Worm (Caenorhabditis elegans) whole organism, young adult: ENCODE results near the gene fbxc-44.

Source experiments
- B0019.2 ChIP-seq: fragments of 200-800 bp; sonication (Bioruptor generic); conservative IDR thresholded peaks from 2 replicates; pipeline ENCODE4 v1.3.6; 2022; ENCODE audit warnings: missing genetic modification reagents, missing genetic modification characterization, missing compliant biosample characterization
- B0261.1 ChIP-seq: sonication (generic microtip); optimal IDR thresholded peaks from 2 replicates; lab custom pipeline; 2016; ENCODE audit warnings: mild to moderate bottlenecking, missing genetic modification characterization, moderate library complexity, missing compliant biosample characterization
- B0336.3 ChIP-seq: fragments of 200-800 bp; sonication (Bioruptor generic); IDR thresholded peaks from 2 replicates; pipeline ENCODE4 v1.3.6; 2022; ENCODE audit warnings: missing genetic modification characterization, missing compliant biosample characterization
- F10E7.11 ChIP-seq: sonication (generic microtip); optimal IDR thresholded peaks from 2 replicates; lab custom pipeline; 2017; ENCODE audit warnings: mild to moderate bottlenecking, missing genetic modification characterization, moderate library complexity, missing compliant biosample characterization
- F33H1.4 ChIP-seq: fragments of 200-800 bp; sonication (Bioruptor generic); IDR thresholded peaks from 2 replicates; pipeline ENCODE4 v1.3.6; 2022; ENCODE audit warnings: missing genetic modification reagents, missing genetic modification characterization, missing compliant biosample characterization
- F39B2.1 ChIP-seq: fragments of 200-800 bp; sonication (Bioruptor generic); IDR thresholded peaks from 2 replicates; pipeline ENCODE4 v1.3.6; 2022; ENCODE audit warnings: missing genetic modification reagents, missing genetic modification characterization, missing compliant biosample characterization
- F49E8.2 ChIP-seq: sonication (generic microtip); optimal IDR thresholded peaks from 3 replicates; lab custom pipeline; 2017; ENCODE audit warnings: missing genetic modification characterization, mild to moderate bottlenecking, missing compliant biosample characterization, antibody characterized with exemption, moderate library complexity; ENCODE audit not compliant: insufficient read depth
- K11D2.4 ChIP-seq: fragments of 200-800 bp; sonication (Bioruptor generic); IDR thresholded peaks from 2 replicates; pipeline ENCODE4 v1.3.6; 2022; ENCODE audit warnings: missing genetic modification reagents, missing genetic modification characterization, missing compliant biosample characterization
- K12H6.12 ChIP-seq: fragments of 200-800 bp; sonication (Bioruptor generic); optimal IDR thresholded peaks from 2 replicates; lab custom pipeline; 2018; ENCODE audit warnings: mild to moderate bottlenecking, missing genetic modification characterization, missing compliant biosample characterization
- T07F8.4 ChIP-seq: sonication (generic microtip); optimal IDR thresholded peaks from 2 replicates; lab custom pipeline; 2016; ENCODE audit warnings: mild to moderate bottlenecking, missing genetic modification characterization, moderate library complexity, missing compliant biosample characterization
- Y53F4B.3 ChIP-seq: fragments of 200-800 bp; sonication (Bioruptor generic); IDR thresholded peaks from 2 replicates; pipeline ENCODE4 v1.3.6; 2022; ENCODE audit warnings: missing genetic modification reagents, missing genetic modification characterization, missing compliant biosample characterization
- ama-1 ChIP-seq, 3 experiments: fragments of 150-350 bp in 1 of 3; sonication (generic microtip) in 2 of 3; optimal IDR thresholded peaks; 2 replicates each; lab custom pipeline; 2014 to 2018; ENCODE audit warnings: missing biosample characterization in 2 of 3, missing genetic modification characterization in 2 of 3, missing genetic modification reagents in 2 of 3
- aptf-2 ChIP-seq: fragments of 200-800 bp; sonication (Bioruptor generic); conservative IDR thresholded peaks from 2 replicates; pipeline ENCODE4 v1.3.6; 2022; ENCODE audit warnings: missing genetic modification reagents, missing genetic modification characterization, missing compliant biosample characterization
- aptf-3 ChIP-seq: fragments of 200-800 bp; sonication (Bioruptor generic); IDR thresholded peaks from 2 replicates; pipeline ENCODE4 v1.3.6; 2022; ENCODE audit warnings: missing genetic modification characterization, missing compliant biosample characterization
- athp-1 ChIP-seq: sonication (generic microtip); optimal IDR thresholded peaks from 2 replicates; lab custom pipeline; 2017; ENCODE audit warnings: mild to moderate bottlenecking, missing genetic modification characterization, missing compliant biosample characterization
- attf-6 ChIP-seq: fragments of 200-800 bp; sonication (Bioruptor generic); IDR thresholded peaks from 2 replicates; pipeline ENCODE4 v1.3.6; 2022; ENCODE audit warnings: missing genetic modification reagents, missing genetic modification characterization, missing compliant biosample characterization
- bed-1 ChIP-seq: fragments of 200-800 bp; sonication (Bioruptor generic); IDR thresholded peaks from 2 replicates; pipeline ENCODE4 v1.3.6; 2022; ENCODE audit warnings: missing genetic modification reagents, missing genetic modification characterization, missing compliant biosample characterization
- bed-2 ChIP-seq: fragments of 200-800 bp; sonication (Bioruptor generic); IDR thresholded peaks from 2 replicates; pipeline ENCODE4 v1.3.6; 2022; ENCODE audit warnings: missing genetic modification reagents, missing genetic modification characterization, missing compliant biosample characterization
- cebp-1 ChIP-seq, 2 experiments: fragments of 200-800 bp in 1 of 2; sonication (Bioruptor generic) in 1 of 2; sonication (generic microtip) in 1 of 2; IDR thresholded peaks in 1 of 2; optimal IDR thresholded peaks in 1 of 2; 2 replicates each; pipeline versions ENCODE4 v1.3.6 to Lab custom; 2017 to 2022; ENCODE audit warnings: missing compliant biosample characterization in 2 of 2, missing genetic modification characterization in 2 of 2, mild to moderate bottlenecking in 1 of 2, missing genetic modification reagents in 1 of 2, moderate library complexity in 1 of 2
- cebp-2 ChIP-seq: fragments of 200-800 bp; sonication (Bioruptor generic); IDR thresholded peaks from 2 replicates; pipeline ENCODE4 v1.3.6; 2022; ENCODE audit warnings: missing genetic modification characterization, missing compliant biosample characterization
- ceh-58 ChIP-seq: fragments of 200-800 bp; sonication (Bioruptor generic); IDR thresholded peaks from 2 replicates; pipeline ENCODE4 v1.3.6; 2022; ENCODE audit warnings: missing genetic modification characterization, missing compliant biosample characterization
- ceh-79 ChIP-seq: sonication (generic microtip); optimal IDR thresholded peaks from 2 replicates; lab custom pipeline; 2017; ENCODE audit warnings: mild to moderate bottlenecking, missing genetic modification characterization, missing compliant biosample characterization
- chd-7 ChIP-seq: sonication (generic microtip); optimal IDR thresholded peaks from 2 replicates; lab custom pipeline; 2016; ENCODE audit warnings: mild to moderate bottlenecking, missing genetic modification characterization, moderate library complexity, missing compliant biosample characterization
- die-1 ChIP-seq: sonication (generic microtip); optimal IDR thresholded peaks from 2 replicates; lab custom pipeline; 2016; ENCODE audit warnings: missing genotype, mild to moderate bottlenecking, missing genetic modification characterization, missing compliant biosample characterization
- dox-1 ChIP-seq: fragments of 200-800 bp; sonication (Bioruptor generic); IDR thresholded peaks from 2 replicates; pipeline ENCODE4 v1.3.6; 2022; ENCODE audit warnings: missing genetic modification reagents, missing genetic modification characterization, missing compliant biosample characterization
- ekl-4 ChIP-seq: fragments of 200-800 bp; sonication (Bioruptor generic); IDR thresholded peaks from 2 replicates; pipeline ENCODE4 v1.3.6; 2022; ENCODE audit warnings: missing genetic modification reagents, missing genetic modification characterization, missing compliant biosample characterization
- hmg-1.2 ChIP-seq: fragments of 200-800 bp; sonication (Bioruptor generic); IDR thresholded peaks from 2 replicates; pipeline ENCODE4 v1.3.6; 2022; ENCODE audit warnings: missing genetic modification reagents, missing genetic modification characterization, missing compliant biosample characterization
- hsf-1 ChIP-seq: fragments of 200-800 bp; sonication (Bioruptor generic); IDR thresholded peaks from 2 replicates; pipeline ENCODE4 v1.3.6; 2022; ENCODE audit warnings: missing genetic modification reagents, missing genetic modification characterization, missing compliant biosample characterization
- lin-54 ChIP-seq: fragments of 200-800 bp; sonication (Bioruptor generic); optimal IDR thresholded peaks from 2 replicates; lab custom pipeline; 2018; ENCODE audit warnings: mild to moderate bottlenecking, missing genetic modification characterization, missing compliant biosample characterization
- lir-1 ChIP-seq: fragments of 200-800 bp; sonication (Bioruptor generic); conservative IDR thresholded peaks from 2 replicates; pipeline ENCODE4 v1.3.6; 2022; ENCODE audit warnings: missing genetic modification reagents, missing genetic modification characterization, missing compliant biosample characterization
- lsl-1 ChIP-seq: fragments of 200-800 bp; sonication (Bioruptor generic); optimal IDR thresholded peaks from 2 replicates; lab custom pipeline; 2018; ENCODE audit warnings: mild to moderate bottlenecking, missing genetic modification characterization, moderate library complexity, missing compliant biosample characterization
- madf-3 ChIP-seq: fragments of 200-800 bp; sonication (Bioruptor generic); IDR thresholded peaks from 2 replicates; pipeline ENCODE4 v1.3.6; 2022; ENCODE audit warnings: missing genetic modification reagents, missing genetic modification characterization, missing compliant biosample characterization
- mxl-1 ChIP-seq: sonication (generic microtip); optimal IDR thresholded peaks from 2 replicates; lab custom pipeline; 2016; ENCODE audit warnings: missing genetic modification characterization, missing compliant biosample characterization
- nfya-2 ChIP-seq: fragments of 200-800 bp; sonication (Bioruptor generic); IDR thresholded peaks from 2 replicates; pipeline ENCODE4 v1.3.6; 2022; ENCODE audit warnings: missing genetic modification reagents, missing genetic modification characterization, missing compliant biosample characterization
- nfyb-1 ChIP-seq: fragments of 200-800 bp; sonication (Bioruptor generic); IDR thresholded peaks from 2 replicates; pipeline ENCODE4 v1.3.6; 2022; ENCODE audit warnings: missing genetic modification reagents, missing genetic modification characterization, missing compliant biosample characterization
- rcor-1 ChIP-seq: fragments of 200-800 bp; sonication (Bioruptor generic); IDR thresholded peaks from 2 replicates; pipeline ENCODE4 v1.3.6; 2022; ENCODE audit warnings: missing genetic modification reagents, missing genetic modification characterization, missing compliant biosample characterization
- snpc-4 ChIP-seq, 5 experiments: fragments of 150-350 bp in 1 of 5; sonication (generic microtip) in 4 of 5; optimal IDR thresholded peaks; 2 replicates each; lab custom pipeline; 2014 to 2018; ENCODE audit warnings: missing genetic modification characterization in 5 of 5, missing biosample characterization in 3 of 5, antibody characterized with exemption in 2 of 5, mild to moderate bottlenecking in 2 of 5, missing compliant biosample characterization in 2 of 5, missing genotype in 2 of 5, moderate library complexity in 2 of 5, missing genetic modification reagents in 1 of 5
- sptf-2 ChIP-seq: fragments of 200-800 bp; sonication (Bioruptor generic); optimal IDR thresholded peaks from 2 replicates; lab custom pipeline; 2018; ENCODE audit warnings: mild to moderate bottlenecking, missing genetic modification characterization, missing compliant biosample characterization
- tbp1 ChIP-seq: fragments of 200-800 bp; sonication (Bioruptor generic); optimal IDR thresholded peaks from 2 replicates; lab custom pipeline; 2018; ENCODE audit warnings: mild to moderate bottlenecking, missing genetic modification characterization, missing compliant biosample characterization
- tbx-9 ChIP-seq: sonication (generic microtip); optimal IDR thresholded peaks from 2 replicates; lab custom pipeline; 2016; ENCODE audit warnings: borderline replicate concordance, missing genetic modification characterization, inconsistent platforms, missing compliant biosample characterization
- zfh-2 ChIP-seq: fragments of 200-800 bp; sonication (Bioruptor generic); conservative IDR thresholded peaks from 2 replicates; pipeline ENCODE4 v1.3.6; 2022; ENCODE audit warnings: missing genetic modification reagents, missing genetic modification characterization, missing compliant biosample characterization
- ztf-18 ChIP-seq: sonication (generic microtip); optimal IDR thresholded peaks from 2 replicates; lab custom pipeline; 2016; ENCODE audit warnings: missing genotype, mild to moderate bottlenecking, missing genetic modification characterization, missing compliant biosample characterization
- ztf-28 ChIP-seq: fragments of 200-800 bp; sonication (Bioruptor generic); IDR thresholded peaks from 2 replicates; pipeline ENCODE4 v1.3.6; 2022; ENCODE audit warnings: missing genetic modification reagents, missing genetic modification characterization, missing compliant biosample characterization

Gene fbxc-44

ce11 chrII:4229106-4229708 lies 8.3 kb downstream of the fbxc-44 start, which contains the start of gene C16A11.3 (continued):
- TF ChIP-seq ekl-4 (GFP tag; lab: Robert Waterston, UW) = peak; percentile 72
- no peak for TF ChIP-seq ceh-79 (tag; lab: Kevin White, UChicago)
- TF ChIP-seq sptf-2 (GFP tag; lab: Kevin White, UChicago) = no peak
- TF ChIP-seq snpc-4 (GFP tag; optimal IDR thresholded peaks at IDR 0.05; lab: Kevin White, UChicago) = peak; percentile 35
- peak in 2 of 4 experiments; percentile 3 to 42 for TF ChIP-seq snpc-4 (tag; optimal IDR thresholded peaks at IDR 0.05; lab: Kevin White, UChicago)
- TF ChIP-seq tbp1 = peak; percentile 0
- TF ChIP-seq Y53F4B.3 (GFP tag; lab: Robert Waterston, UW) = no peak
- peak; percentile 62 for TF ChIP-seq athp-1 (tag; lab: Kevin White, UChicago)
- TF ChIP-seq madf-3 = 0 out of 2 replicates have a peak, but pooled peaks have one; percentile 54
- TF ChIP-seq hsf-1 = no peak; the same call in 1 of the 2 replicates

- TF ChIP-seq ztf-28 (no peak), aptf-2 (no peak), rcor-1 (GFP tag; lab: Robert Waterston, UW) (no peak; the same call in 1 of the 2 replicates), cebp-1 (GFP tag; IDR thresholded peaks at IDR 0.05; lab: Robert Waterston, UW) (no peak), cebp-1 (tag; optimal IDR thresholded peaks at IDR 0.05; lab: Kevin White, UChicago) (peak; percentile 4), B0336.3 (GFP tag; lab: Robert Waterston, UW) (peak; percentile 77), nfya-2 (GFP tag; lab: Robert Waterston, UW) (no peak), ztf-18 (no peak), attf-6 (GFP tag; lab: Robert Waterston, UW) (no peak), bed-1 (GFP tag; lab: Robert Waterston, UW) (no peak), lin-54 (GFP tag; lab: Kevin White, UChicago) (peak; percentile 18), chd-7 (tag; lab: Kevin White, UChicago) (peak; percentile 10), ama-1 (optimal IDR thresholded peaks at IDR 0.05; lab: Kevin White, UChicago) (no peak), ama-1 (GFP tag; optimal IDR thresholded peaks at IDR 0.05; lab: Kevin White, UChicago) (no peak), nfyb-1 (GFP tag; lab: Robert Waterston, UW) (0 out of 2 replicates have a peak, but pooled peaks have one; percentile 35), dox-1 (GFP tag; lab: Robert Waterston, UW) (peak; percentile 4; the same call in 1 of the 2 replicates), T07F8.4 (tag; lab: Kevin White, UChicago) (no peak), B0019.2 (GFP tag; lab: Robert Waterston, UW) (no peak), bed-2 (GFP tag; lab: Robert Waterston, UW) (no peak), F10E7.11 (tag; lab: Kevin White, UChicago) (no peak), mxl-1 (tag; lab: Kevin White, UChicago) (peak; percentile 5), die-1 (tag; lab: Kevin White, UChicago) (no peak), aptf-3 (GFP tag; lab: Robert Waterston, UW) (0 out of 2 replicates have a peak, but pooled peaks have one; percentile 25), F49E8.2 (tag; lab: Kevin White, UChicago) (peak; percentile 69), lir-1 (no peak), lsl-1 (GFP tag; lab: Kevin White, UChicago) (peak; percentile 25), tbp1 (peak; percentile 21), F33H1.4 (GFP tag; lab: Robert Waterston, UW) (peak; percentile 49), ceh-58 (GFP tag; lab: Robert Waterston, UW) (no peak), hmg-1.2 (GFP tag; lab: Robert Waterston, UW) (0 out of 2 replicates have a peak, but pooled peaks have one; percentile 24), hsf-1 (peak; percentile 49; the same call in 1 of the 2 replicates), cebp-2 (GFP tag; lab: Robert Waterston, UW) (peak; percentile 91), K12H6.12 (tag; lab: Kevin White, UChicago) (no peak), zfh-2 (peak; percentile 74), K11D2.4 (GFP tag; lab: Robert Waterston, UW) (no peak), B0261.1 (tag; lab: Kevin White, UChicago) (no peak), tbx-9 (tag; lab: Kevin White, UChicago) (no peak), F39B2.1 (0 out of 2 replicates have a peak, but pooled peaks have one; percentile 30)
Measured at ce11 chrII:4228112-4228770, 9.3 kb downstream of the fbxc-44 start.
